Worm (Caenorhabditis elegans) whole organism, late embryonic: ENCODE data around the gene col-143.

Source experiments
- ets-4 ChIP-seq: sonication (generic microtip); optimal IDR thresholded peaks from 2 replicates; lab custom pipeline; 2016; ENCODE audit warnings: missing genetic modification characterization, missing compliant biosample characterization
- fax-1 ChIP-seq: sonication (generic microtip); optimal IDR thresholded peaks from 2 replicates; lab custom pipeline; 2016; ENCODE audit warnings: missing genotype, missing genetic modification characterization, missing compliant biosample characterization
- gmeb-2 ChIP-seq: sonication (generic microtip); optimal IDR thresholded peaks from 2 replicates; lab custom pipeline; 2016; ENCODE audit warnings: missing genetic modification characterization, inconsistent platforms, missing compliant biosample characterization
- odd-2 ChIP-seq: sonication (generic microtip); optimal IDR thresholded peaks from 2 replicates; lab custom pipeline; 2017; ENCODE audit warnings: antibody characterized with exemption, mild to moderate bottlenecking, missing genetic modification characterization, missing compliant biosample characterization
- pha-2 ChIP-seq: sonication (generic microtip); optimal IDR thresholded peaks from 2 replicates; lab custom pipeline; 2017; ENCODE audit warnings: mild to moderate bottlenecking, missing genetic modification characterization, missing compliant biosample characterization
- pha-4 ChIP-seq: fragments of 150-350 bp; optimal IDR thresholded peaks from 2 replicates; lab custom pipeline; 2018; ENCODE audit warnings: missing biosample characterization, missing genetic modification reagents, missing genetic modification characterization
- pros-1 ChIP-seq: fragments of 150-350 bp; optimal IDR thresholded peaks from 2 replicates; lab custom pipeline; 2014; ENCODE audit warnings: missing biosample characterization, missing genetic modification reagents, missing genetic modification characterization
- unc-3 ChIP-seq, 2 experiments: fragments of 200-800 bp in 1 of 2; sonication (Bioruptor generic) in 1 of 2; sonication (generic microtip) in 1 of 2; conservative IDR thresholded peaks in 1 of 2; optimal IDR thresholded peaks in 1 of 2; 2 replicates each; pipeline versions ENCODE4 v1.3.6 to Lab custom; 2016 to 2022; ENCODE audit warnings: missing compliant biosample characterization in 2 of 2, missing genetic modification characterization in 2 of 2, missing genetic modification reagents in 1 of 2
- unc-42 ChIP-seq: sonication (generic microtip); optimal IDR thresholded peaks from 2 replicates; lab custom pipeline; 2016; ENCODE audit warnings: missing genotype, missing genetic modification characterization, missing compliant biosample characterization

DNA sequence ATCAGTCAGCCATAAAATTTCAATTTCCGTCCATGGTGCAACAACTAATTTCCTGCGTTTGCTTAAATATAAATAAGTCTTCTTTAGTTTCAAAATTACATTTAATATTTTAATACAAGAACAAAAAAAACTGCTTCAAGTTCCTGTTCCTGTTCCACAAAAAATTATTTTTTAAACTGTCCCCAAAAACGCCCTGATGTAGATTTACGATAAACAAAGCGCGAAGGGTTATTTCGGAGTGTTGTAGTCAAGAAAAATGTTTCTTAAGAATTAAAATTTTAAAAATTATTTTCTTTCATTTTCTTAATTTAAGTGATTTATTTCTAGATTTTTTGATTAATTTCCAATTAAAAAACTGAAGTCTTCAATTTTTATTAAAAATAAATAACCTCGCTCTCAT is 3.2 kb downstream of the col-143 start, which contains the start of gene T15B7.15:
- TF ChIP-seq gmeb-2 (tag; lab: Kevin White, UChicago) (no peak), pros-1 (no peak), unc-42 (tag; lab: Kevin White, UChicago) (no peak), unc-3 (GFP tag; conservative IDR thresholded peaks at IDR 0.05; lab: Robert Waterston, UW) (no peak), unc-3 (tag; optimal IDR thresholded peaks at IDR 0.05; lab: Kevin White, UChicago) (no peak), pha-4 (tag; lab: Kevin White, UChicago) (no peak), fax-1 (tag; lab: Kevin White, UChicago) (no peak), pha-2 (tag; lab: Kevin White, UChicago) (no peak), ets-4 (tag; lab: Kevin White, UChicago) (no peak), odd-2 (tag; lab: Kevin White, UChicago) (no peak)
